Fruit fly (Drosophila melanogaster) Kc167 (cell line): ENCODE results near the gene Tsp74F.

Source experiments
- Myc ChIP-seq: fragments of >200 bp; optimal IDR thresholded peaks from 2 replicates; lab custom pipeline; 2017; ENCODE audit warnings: missing external identifiers
- h ChIP-seq: fragments of >200 bp; optimal IDR thresholded peaks from 3 replicates; lab custom pipeline; 2018; ENCODE audit warnings: missing external identifiers
- psq ChIP-seq: fragments of >200 bp; optimal IDR thresholded peaks from 2 replicates; lab custom pipeline; 2017; ENCODE audit warnings: missing external identifiers

dm6 chr3L:17912448-17912847, 16.8 kb upstream of the Tsp74F start, which contains the start of gene CG5290:
- TF ChIP-seq psq (lab: Kevin White, UChicago) = no peak
- TF ChIP-seq Myc = no peak
- TF ChIP-seq h (lab: Kevin White, UChicago) = no peak
